Fruit fly (Drosophila melanogaster) whole organism, prepupa: ENCODE data around the gene fws.

Experiments
- Blimp-1 ChIP-seq: fragments of 200-800 bp; sonication (Bioruptor generic); optimal IDR thresholded peaks from 3 replicates; lab custom pipeline; 2017; ENCODE audit warnings: missing biosample characterization, missing genetic modification characterization, mild to moderate bottlenecking, moderate library complexity, missing genetic modification reagents
- CG10631 ChIP-seq: fragments of 200-800 bp; sonication (Bioruptor generic); optimal IDR thresholded peaks from 2 replicates; lab custom pipeline; 2016; ENCODE audit warnings: missing biosample characterization, missing genetic modification characterization
- CG11762 ChIP-seq: fragments of 200-800 bp; sonication (Bioruptor generic); optimal IDR thresholded peaks from 3 replicates; lab custom pipeline; 2016; ENCODE audit warnings: missing biosample characterization, missing genetic modification characterization; ENCODE audit not compliant: insufficient read depth
- CG11902 ChIP-seq: fragments of 200-800 bp; sonication (Bioruptor generic); optimal IDR thresholded peaks from 3 replicates; lab custom pipeline; 2016; ENCODE audit warnings: missing biosample characterization, missing genetic modification characterization
- CG15336 ChIP-seq: fragments of 200-800 bp; sonication (Bioruptor generic); IDR thresholded peaks from 2 replicates; pipeline ENCODE4 v1.3.6; 2022; ENCODE audit warnings: missing biosample characterization, missing genetic modification characterization
- CG16779 ChIP-seq: fragments of 200-800 bp; sonication (Bioruptor generic); optimal IDR thresholded peaks from 3 replicates; lab custom pipeline; 2017; ENCODE audit warnings: missing biosample characterization, mild to moderate bottlenecking, missing genetic modification characterization
- CG3032 ChIP-seq: fragments of 200-800 bp; optimal IDR thresholded peaks from 2 replicates; lab custom pipeline; 2019; ENCODE audit warnings: missing biosample characterization, mild to moderate bottlenecking, missing genetic modification characterization, moderate library complexity
- CG32006 ChIP-seq: fragments of 200-800 bp; sonication (Bioruptor generic); optimal IDR thresholded peaks from 3 replicates; lab custom pipeline; 2017; ENCODE audit warnings: missing biosample characterization, mild to moderate bottlenecking, missing genetic modification characterization
- CG34406 ChIP-seq: fragments of 200-800 bp; sonication (Bioruptor generic); optimal IDR thresholded peaks from 3 replicates; lab custom pipeline; 2016; ENCODE audit warnings: missing biosample characterization, missing genetic modification characterization
- CG3919 ChIP-seq: fragments of 200-800 bp; sonication (Bioruptor generic); optimal IDR thresholded peaks from 3 replicates; lab custom pipeline; 2016; ENCODE audit warnings: missing biosample characterization, missing genetic modification characterization
- CG6163 ChIP-seq: fragments of 200-800 bp; sonication (Bioruptor generic); IDR thresholded peaks from 3 replicates; pipeline ENCODE4 v1.3.6; 2022; ENCODE audit warnings: missing biosample characterization, missing genetic modification characterization
- CG6808 ChIP-seq: fragments of 200-800 bp; sonication (Bioruptor generic); optimal IDR thresholded peaks from 3 replicates; lab custom pipeline; 2017; ENCODE audit warnings: missing biosample characterization, missing genetic modification characterization, mild to moderate bottlenecking, moderate library complexity, missing genetic modification reagents
- CG6854 ChIP-seq: fragments of 200-800 bp; sonication (Bioruptor generic); optimal IDR thresholded peaks from 2 replicates; lab custom pipeline; 2017; ENCODE audit warnings: missing biosample characterization, mild to moderate bottlenecking, missing genetic modification characterization
- CG7368 ChIP-seq: fragments of 200-800 bp; sonication (Bioruptor generic); optimal IDR thresholded peaks from 3 replicates; lab custom pipeline; 2016; ENCODE audit warnings: missing biosample characterization, missing genetic modification characterization
- CG8632 ChIP-seq: fragments of 200-800 bp; sonication (Bioruptor generic); optimal IDR thresholded peaks from 3 replicates; lab custom pipeline; 2016; ENCODE audit warnings: missing biosample characterization, missing genetic modification characterization
- CG9139 ChIP-seq: fragments of 200-800 bp; sonication (Bioruptor generic); optimal IDR thresholded peaks from 3 replicates; lab custom pipeline; 2017; ENCODE audit warnings: missing biosample characterization, mild to moderate bottlenecking, missing genetic modification characterization
- Eip75B ChIP-seq: fragments of 200-800 bp; sonication (Bioruptor generic); optimal IDR thresholded peaks from 3 replicates; lab custom pipeline; 2016; ENCODE audit warnings: missing biosample characterization, missing genetic modification characterization
- Eip78C ChIP-seq: fragments of 200-800 bp; sonication (Bioruptor generic); peaks from one replicate; lab custom pipeline; 2016; ENCODE audit warnings: missing biosample characterization, missing genetic modification characterization
- Ets21C ChIP-seq: fragments of 200-800 bp; sonication (Bioruptor generic); optimal IDR thresholded peaks from 3 replicates; lab custom pipeline; 2016; ENCODE audit warnings: missing biosample characterization, missing genetic modification characterization
- Ets96B ChIP-seq: fragments of 200-800 bp; optimal IDR thresholded peaks from 2 replicates; lab custom pipeline; 2019; ENCODE audit warnings: missing biosample characterization, mild to moderate bottlenecking, missing genetic modification characterization, moderate library complexity
- Gug ChIP-seq: fragments of 200-800 bp; sonication (Bioruptor generic); IDR thresholded peaks from 2 replicates; pipeline ENCODE4 v1.3.6; 2022; ENCODE audit warnings: missing biosample characterization, missing genetic modification characterization
- Hr38 ChIP-seq: sonication (Bioruptor generic); optimal IDR thresholded peaks from 2 replicates; lab custom pipeline; 2016; ENCODE audit warnings: missing biosample characterization, missing genetic modification characterization
- Hr39 ChIP-seq: fragments of 200-800 bp; sonication (Bioruptor generic); optimal IDR thresholded peaks from 2 replicates; lab custom pipeline; 2016; ENCODE audit warnings: missing biosample characterization, missing genetic modification characterization
- Hr4 ChIP-seq: fragments of 200-800 bp; sonication (Bioruptor generic); optimal IDR thresholded peaks from 3 replicates; lab custom pipeline; 2016; ENCODE audit warnings: missing biosample characterization, missing genetic modification characterization
- Lpt ChIP-seq: fragments of 200-800 bp; sonication (Bioruptor generic); optimal IDR thresholded peaks from 3 replicates; lab custom pipeline; 2016; ENCODE audit warnings: missing biosample characterization, missing genetic modification characterization
- Met ChIP-seq: fragments of 200-800 bp; sonication (Bioruptor generic); optimal IDR thresholded peaks from 3 replicates; lab custom pipeline; 2016; ENCODE audit warnings: missing biosample characterization, missing genetic modification characterization
- OdsH ChIP-seq: fragments of 200-800 bp; sonication (Bioruptor generic); optimal IDR thresholded peaks from 3 replicates; lab custom pipeline; 2016; ENCODE audit warnings: missing biosample characterization, missing genetic modification characterization
- Smox ChIP-seq: fragments of 200-800 bp; sonication (Bioruptor generic); optimal IDR thresholded peaks from 3 replicates; lab custom pipeline; 2016; ENCODE audit warnings: missing biosample characterization, missing genetic modification characterization
- Sox102F ChIP-seq: fragments of 200-800 bp; sonication (Bioruptor generic); optimal IDR thresholded peaks from 2 replicates; lab custom pipeline; 2016; ENCODE audit warnings: missing biosample characterization, mild to moderate bottlenecking, missing genetic modification characterization
- Sox14 ChIP-seq: fragments of 200-800 bp; sonication (Bioruptor generic); optimal IDR thresholded peaks from 3 replicates; lab custom pipeline; 2016; ENCODE audit warnings: missing biosample characterization, missing genetic modification characterization
- Sox15 ChIP-seq: fragments of 200-800 bp; sonication (Bioruptor generic); optimal IDR thresholded peaks from 3 replicates; lab custom pipeline; 2016; ENCODE audit warnings: missing biosample characterization, missing genetic modification characterization
- acj6 ChIP-seq: fragments of 200-800 bp; sonication (Bioruptor generic); optimal IDR thresholded peaks from 3 replicates; lab custom pipeline; 2016; ENCODE audit warnings: missing biosample characterization, missing genetic modification characterization
- cyc ChIP-seq: fragments of 200-800 bp; sonication (Bioruptor generic); optimal IDR thresholded peaks from 3 replicates; lab custom pipeline; 2016; ENCODE audit warnings: missing biosample characterization, missing genetic modification characterization
- dac ChIP-seq: fragments of 200-800 bp; sonication (Bioruptor generic); optimal IDR thresholded peaks from 2 replicates; lab custom pipeline; 2017; ENCODE audit warnings: missing biosample characterization, mild to moderate bottlenecking, missing genetic modification characterization
- dsx ChIP-seq: fragments of 200-800 bp; optimal IDR thresholded peaks from 3 replicates; lab custom pipeline; 2019; ENCODE audit warnings: missing biosample characterization, mild to moderate bottlenecking, missing genetic modification characterization, moderate library complexity; ENCODE audit not compliant: poor library complexity, severe bottlenecking
- eg ChIP-seq: fragments of 200-800 bp; sonication (Bioruptor generic); IDR thresholded peaks from 3 replicates; pipeline ENCODE4 v1.3.6; 2022; ENCODE audit warnings: missing biosample characterization, missing genetic modification characterization
- esn ChIP-seq: fragments of 200-800 bp; sonication (Bioruptor generic); optimal IDR thresholded peaks from 2 replicates; lab custom pipeline; 2016; ENCODE audit warnings: missing biosample characterization, mild to moderate bottlenecking, missing genetic modification characterization, moderate library complexity
- fd59A ChIP-seq: fragments of 200-800 bp; sonication (Bioruptor generic); optimal IDR thresholded peaks from 2 replicates; lab custom pipeline; 2017; ENCODE audit warnings: missing biosample characterization, mild to moderate bottlenecking, missing genetic modification characterization, missing genetic modification reagents
- fd85E ChIP-seq: fragments of 200-800 bp; sonication (Bioruptor generic); optimal IDR thresholded peaks from 3 replicates; lab custom pipeline; 2016; ENCODE audit warnings: missing biosample characterization, missing genetic modification characterization
- fkh ChIP-seq: fragments of 200-800 bp; sonication (Bioruptor generic); optimal IDR thresholded peaks from 3 replicates; lab custom pipeline; 2017; ENCODE audit warnings: missing biosample characterization, mild to moderate bottlenecking, missing genetic modification characterization, moderate library complexity
- lz ChIP-seq: fragments of 200-800 bp; sonication (Bioruptor generic); optimal IDR thresholded peaks from 3 replicates; lab custom pipeline; 2016; ENCODE audit warnings: missing biosample characterization, missing genetic modification characterization
- net ChIP-seq: fragments of 200-800 bp; sonication (Bioruptor generic); optimal IDR thresholded peaks from 3 replicates; lab custom pipeline; 2016; ENCODE audit warnings: missing biosample characterization, missing genetic modification characterization
- salr ChIP-seq, 2 experiments: fragments of 200-800 bp; sonication (Bioruptor generic); optimal IDR thresholded peaks; 3 replicates each; lab custom pipeline; 2016 to 2018; ENCODE audit warnings: missing biosample characterization in 2 of 2, missing genetic modification characterization in 2 of 2, mild to moderate bottlenecking in 1 of 2
- spab ChIP-seq: fragments of 200-800 bp; sonication (Bioruptor generic); optimal IDR thresholded peaks from 2 replicates; lab custom pipeline; 2017; ENCODE audit warnings: missing biosample characterization, mild to moderate bottlenecking, missing genetic modification characterization, missing genetic modification reagents
- ss ChIP-seq, 2 experiments: fragments of 200-800 bp; sonication (Bioruptor generic); optimal IDR thresholded peaks; 2 replicates in 1 of 2; 3 replicates in 1 of 2; lab custom pipeline; 2017 to 2018; ENCODE audit warnings: mild to moderate bottlenecking in 2 of 2, missing biosample characterization in 2 of 2, missing genetic modification characterization in 2 of 2, moderate library complexity in 1 of 2
- svp ChIP-seq: fragments of 200-800 bp; sonication (Bioruptor generic); peaks from one replicate; lab custom pipeline; 2016; ENCODE audit warnings: missing biosample characterization, missing genetic modification characterization
- topi ChIP-seq: fragments of 200-800 bp; sonication (Bioruptor generic); optimal IDR thresholded peaks from 3 replicates; lab custom pipeline; 2016; ENCODE audit warnings: missing biosample characterization, missing genetic modification characterization
- vri ChIP-seq: fragments of 200-800 bp; sonication (Bioruptor generic); optimal IDR thresholded peaks from 3 replicates; lab custom pipeline; 2016; ENCODE audit warnings: missing biosample characterization, mild to moderate bottlenecking, missing genetic modification characterization

The fws gene

dm6 chr2L:17477710-17478109 lies 3.1 kb downstream of the fws start, which contains the start of gene cass (continued):
- TF ChIP-seq Ets21C (GFP tag; lab: Kevin White, UChicago) (no peak), Eip78C (GFP tag; lab: Kevin White, UChicago) (peak; percentile 74), Sox102F (GFP tag; lab: Kevin White, UChicago) (no peak), Hr39 (no peak)

DNA sequence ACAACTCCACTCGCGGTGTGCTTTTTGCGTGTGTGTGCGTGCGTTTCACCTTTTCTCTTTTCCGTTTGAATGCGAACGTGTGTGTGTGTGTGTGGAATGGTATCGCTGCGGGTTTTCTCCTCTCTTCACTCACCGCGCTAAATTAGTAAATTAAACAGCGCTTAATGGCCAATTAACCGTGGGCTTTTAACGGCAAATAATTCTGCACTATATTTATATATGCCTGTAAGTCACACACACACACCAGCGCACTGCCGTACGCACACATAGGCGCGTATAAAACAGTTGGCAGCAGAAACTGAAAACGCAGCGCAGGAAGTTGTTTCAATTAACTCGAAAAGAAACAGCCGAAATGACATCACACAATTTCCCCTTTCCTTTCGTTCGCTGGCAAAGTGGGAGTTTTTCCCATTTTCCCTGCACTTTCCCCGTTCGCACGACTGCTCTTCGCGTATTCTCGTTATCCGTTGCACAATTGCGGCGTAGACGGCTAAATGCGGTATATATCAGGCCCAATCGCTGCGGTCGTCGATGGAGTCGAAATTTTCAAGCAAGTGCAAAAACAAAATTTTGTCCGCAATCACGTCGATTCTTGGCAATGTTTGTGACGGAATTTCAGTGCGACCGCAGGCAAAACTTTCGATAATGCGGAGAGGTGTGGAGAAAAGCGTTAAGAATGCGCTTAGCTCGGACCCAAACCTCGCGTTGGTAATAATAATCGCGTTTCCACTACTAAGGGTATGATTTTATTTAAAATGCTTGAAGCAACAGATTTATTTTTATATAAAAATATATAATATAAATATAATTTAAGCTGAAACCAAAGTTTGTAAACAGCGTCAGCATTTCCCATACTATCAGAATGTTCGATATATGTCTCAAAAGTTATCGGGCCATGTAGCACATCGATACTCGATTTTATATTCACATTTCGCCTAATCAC lies 8.0 kb downstream of the fws start, which contains the start of gene BicD:
BicD (minus strand) TSS at position 634 of the 943 bp plus-strand sequence.
- TF ChIP-seq CG8632 (GFP tag; lab: Kevin White, UChicago) (no peak), CG32006 (GFP tag; lab: Kevin White, UChicago) (no peak), CG6808 (GFP tag; lab: Kevin White, UChicago) (no peak), fd85E (GFP tag; lab: Kevin White, UChicago) (no peak), CG34406 (no peak), ss (GFP tag; optimal IDR thresholded peaks at IDR 0.05; lab: Kevin White, UChicago) (no peak), esn (GFP tag; lab: Kevin White, UChicago) (peak; percentile 9), Sox102F (GFP tag; lab: Kevin White, UChicago) (no peak), Gug (GFP tag; lab: Robert Waterston, UW) (no peak), Ets21C (GFP tag; lab: Kevin White, UChicago) (no peak), Eip75B (no peak), CG9139 (GFP tag; lab: Kevin White, UChicago) (no peak), OdsH (GFP tag; lab: Kevin White, UChicago) (no peak), vri (GFP tag; lab: Kevin White, UChicago) (peak; percentile 44), Blimp-1 (GFP tag; lab: Kevin White, UChicago) (peak; percentile 4), Hr39 (no peak), Lpt (GFP tag; lab: Kevin White, UChicago) (no peak), dac (GFP tag; lab: Kevin White, UChicago) (no peak), Hr4 (GFP tag; lab: Kevin White, UChicago) (no peak), spab (GFP tag; lab: Kevin White, UChicago) (no peak), acj6 (no peak), topi (no peak), Sox14 (GFP tag; lab: Kevin White, UChicago) (no peak), eg (GFP tag; lab: Robert Waterston, UW) (no peak), cyc (no peak), Smox (GFP tag; lab: Kevin White, UChicago) (no peak), Ets96B (tag; lab: Kevin White, UChicago) (peak; percentile 12), Eip78C (GFP tag; lab: Kevin White, UChicago) (peak; percentile 69), net (GFP tag; lab: Kevin White, UChicago) (no peak), Met (GFP tag; lab: Kevin White, UChicago) (no peak), CG16779 (tag; lab: Kevin White, UChicago) (no peak), fd59A (no peak), dsx (GFP tag; lab: Kevin White, UChicago) (peak; percentile 12), CG15336 (GFP tag; lab: Robert Waterston, UW) (no peak; the same call in 1 of the 2 replicates), CG11902 (GFP tag; lab: Kevin White, UChicago) (no peak), CG3032 (tag; lab: Kevin White, UChicago) (no peak), CG10631 (GFP tag; lab: Kevin White, UChicago) (no peak), CG3919 (GFP tag; lab: Kevin White, UChicago) (no peak), Hr38 (GFP tag; lab: Kevin White, UChicago) (no peak), fkh (GFP tag; lab: Kevin White, UChicago) (peak; percentile 31), lz (no peak), Sox15 (GFP tag; lab: Kevin White, UChicago) (no peak), CG6163 (GFP tag; lab: Robert Waterston, UW) (no peak), salr (GFP tag; optimal IDR thresholded peaks at IDR 0.05; lab: Kevin White, UChicago) (no peak), CG7368 (GFP tag; lab: Kevin White, UChicago) (no peak), CG6854 (peak; percentile 50), svp (peak; percentile 56), CG11762 (GFP tag; lab: Kevin White, UChicago) (no peak)
